Fruit fly (Drosophila melanogaster): Measurements from ENCODE around the gene CG4558.

Gene CG4558

dm6 chrX:6868024-6868628 lies 18.6 kb downstream of the CG4558 start (continued):
- TF ChIP-seq CG7556 (GFP tag; optimal IDR thresholded peaks at IDR 0.05) (peak; percentile 93), vvl (GFP tag; IDR thresholded peaks at IDR 0.05) (peak; percentile 15; the same call in 1 of the 2 replicates), danr (GFP tag; IDR thresholded peaks at IDR 0.05) (no peak), aop (GFP tag; IDR thresholded peaks at IDR 0.05) (0 out of 2 replicates have a peak, but pooled peaks have one; percentile 16), Hr78 (GFP tag; optimal IDR thresholded peaks at IDR 0.05) (peak in 1 of 2 experiments; percentile 3), CG3163 (GFP tag; optimal IDR thresholded peaks at IDR 0.05) (peak; percentile 33), Eip74EF (GFP tag; optimal IDR thresholded peaks at IDR 0.05) (no peak), ci (GFP tag; IDR thresholded peaks at IDR 0.05) (peak; percentile 67; the same call in 2 of the 3 replicates), CG16813 (GFP tag; IDR thresholded peaks at IDR 0.05; ENCODE audit: partially characterized antibody) (0 out of 3 replicates have a peak, but pooled peaks have one; percentile 11), CG9876 (GFP tag; optimal IDR thresholded peaks at IDR 0.05) (no peak), sug (tag; optimal IDR thresholded peaks at IDR 0.05) (no peak), gt (GFP tag; IDR thresholded peaks at IDR 0.05) (no peak), CG10209 (GFP tag; optimal IDR thresholded peaks at IDR 0.05) (no peak), pzg (GFP tag; optimal IDR thresholded peaks at IDR 0.05) (no peak), psq (GFP tag; optimal IDR thresholded peaks at IDR 0.05) (peak; percentile 87), pan (optimal IDR thresholded peaks at IDR 0.05) (no peak), pan (GFP tag; optimal IDR thresholded peaks at IDR 0.05 in 1 of 2, IDR thresholded peaks at IDR 0.05 in 1 of 2) (peak in 1 of 2 experiments; percentile 17), nerfin-1 (tag; optimal IDR thresholded peaks at IDR 0.05) (peak; percentile 57), CG16815 (GFP tag; optimal IDR thresholded peaks at IDR 0.05) (no peak), unc-4 (GFP tag; IDR thresholded peaks at IDR 0.05; ENCODE audit: partially characterized antibody) (0 out of 2 replicates have a peak, but pooled peaks have one; percentile 12), Deaf1 (tag; optimal IDR thresholded peaks at IDR 0.05) (peak; percentile 93), abd-A (tag; optimal IDR thresholded peaks at IDR 0.05) (peak; percentile 37), CG42726 (GFP tag; IDR thresholded peaks at IDR 0.05; ENCODE audit: partially characterized antibody) (peak; percentile 62; the same call in 1 of the 2 replicates), da (GFP tag; optimal IDR thresholded peaks at IDR 0.05) (no peak), pita (GFP tag; optimal IDR thresholded peaks at IDR 0.05) (no peak), lola (GFP tag; optimal IDR thresholded peaks at IDR 0.05) (peak in 1 of 3 experiments; percentile 84), HmgZ (tag; optimal IDR thresholded peaks at IDR 0.05) (no peak), Med (GFP tag) (peak; percentile 55), hbn (GFP tag; IDR thresholded peaks at IDR 0.05; ENCODE audit: partially characterized antibody) (peak; percentile 33; the same call in 1 of the 2 replicates), inv (GFP tag; IDR thresholded peaks at IDR 0.05; ENCODE audit: partially characterized antibody) (no peak), CG8388 (GFP tag; optimal IDR thresholded peaks at IDR 0.05) (peak; percentile 9), tll (GFP tag; optimal IDR thresholded peaks at IDR 0.05) (peak in 1 of 2 experiments; percentile 5), Dip2 (GFP tag; IDR thresholded peaks at IDR 0.05) (no peak), CG13775 (GFP tag; optimal IDR thresholded peaks at IDR 0.05) (no peak), CG7987 (GFP tag; optimal IDR thresholded peaks at IDR 0.05) (no peak), Myb (GFP tag; optimal IDR thresholded peaks at IDR 0.05) (no peak), CG13424 (tag; optimal IDR thresholded peaks at IDR 0.05) (peak; percentile 56), sr (GFP tag; IDR thresholded peaks at IDR 0.05) (0 out of 3 replicates have a peak, but pooled peaks have one; percentile 26), bsh (GFP tag; optimal IDR thresholded peaks at IDR 0.05) (peak in 1 of 2 experiments; percentile 27), gsb-n (tag; optimal IDR thresholded peaks at IDR 0.05) (no peak), MBD-R2 (GFP tag; IDR thresholded peaks at IDR 0.05) (no peak), gcm2 (GFP tag; optimal IDR thresholded peaks at IDR 0.05) (no peak), chinmo (GFP tag; IDR thresholded peaks at IDR 0.05; ENCODE audit: partially characterized antibody) (peak; percentile 98), Ets65A (GFP tag) (peak; percentile 88), sens-2 (GFP tag; IDR thresholded peaks at IDR 0.05) (peak; percentile 40; the same call in 1 of the 2 replicates), Asciz (GFP tag; optimal IDR thresholded peaks at IDR 0.05) (peak; percentile 45), Dip3 (GFP tag; optimal IDR thresholded peaks at IDR 0.05) (no peak)

All from whole organism, embryonic.